Worm (Caenorhabditis elegans) whole organism, midembryonic: Measurements from ENCODE around the gene lgc-8.

Experiments
- cog-1 ChIP-seq: sonication (generic microtip); optimal IDR thresholded peaks from 2 replicates; lab custom pipeline; 2016; ENCODE audit warnings: missing genetic modification characterization, missing compliant biosample characterization
- flt-1 ChIP-seq: fragments of 200-800 bp; sonication (Bioruptor generic); IDR thresholded peaks from 2 replicates; pipeline ENCODE4 v1.3.6; 2022; ENCODE audit warnings: missing genetic modification characterization, missing compliant biosample characterization
- klf-2 ChIP-seq: fragments of 200-800 bp; sonication (Bioruptor generic); conservative IDR thresholded peaks from 2 replicates; pipeline ENCODE4 v1.3.6; 2022; ENCODE audit warnings: missing genetic modification reagents, missing genetic modification characterization, missing compliant biosample characterization
- med-1 ChIP-seq: sonication (generic microtip); optimal IDR thresholded peaks from 2 replicates; lab custom pipeline; 2017; ENCODE audit warnings: missing genetic modification characterization, mild to moderate bottlenecking, missing compliant biosample characterization, antibody characterized with exemption, missing genetic modification reagents; ENCODE audit not compliant: insufficient read depth
- ref-1 ChIP-seq: fragments of 200-800 bp; sonication (Bioruptor generic); conservative IDR thresholded peaks from 2 replicates; pipeline ENCODE4 v1.3.6; 2022; ENCODE audit warnings: missing genetic modification reagents, missing genetic modification characterization, missing compliant biosample characterization

- TF ChIP-seq med-1 (GFP tag; lab: Kevin White, UChicago) (no peak), klf-2 (GFP tag; lab: Robert Waterston, UW) (no peak), cog-1 (tag; lab: Kevin White, UChicago) (no peak), ref-1 (no peak), flt-1 (GFP tag; lab: Robert Waterston, UW) (no peak)
Measured at ce11 chrIV:14715500-14715899, at the start of gene lgc-8.
